Worm (Caenorhabditis elegans) whole organism, L4 larva: Measurements from ENCODE around the gene F42A10.6.

Experiments
- F37D6.2 ChIP-seq: sonication (generic microtip); optimal IDR thresholded peaks from 2 replicates; lab custom pipeline; 2016; ENCODE audit warnings: mild to moderate bottlenecking, missing genetic modification characterization, missing compliant biosample characterization
- F49E8.2 ChIP-seq: sonication (generic microtip); optimal IDR thresholded peaks from 2 replicates; lab custom pipeline; 2016; ENCODE audit warnings: missing compliant biosample characterization, mild to moderate bottlenecking, missing genetic modification characterization, borderline replicate concordance
- T20F7.1 ChIP-seq: fragments of 200-800 bp; sonication (Bioruptor generic); optimal IDR thresholded peaks from 2 replicates; lab custom pipeline; 2018; ENCODE audit warnings: mild to moderate bottlenecking, missing genetic modification characterization, missing compliant biosample characterization
- T26A8.4 ChIP-seq: fragments of 200-800 bp; sonication (Bioruptor generic); IDR thresholded peaks from 2 replicates; pipeline ENCODE4 v1.3.6; 2022; ENCODE audit warnings: missing genetic modification characterization, missing compliant biosample characterization
- Y48G9A.11 ChIP-seq: fragments of 200-800 bp; sonication (Bioruptor generic); IDR thresholded peaks from 2 replicates; pipeline ENCODE4 v1.3.6; 2022; ENCODE audit warnings: missing genetic modification reagents, missing genetic modification characterization, missing compliant biosample characterization
- aha-1 ChIP-seq: fragments of 150-350 bp; peaks from one replicate; lab custom pipeline; 2014; ENCODE audit warnings: missing biosample characterization, missing genetic modification characterization
- ceh-82 ChIP-seq: sonication (generic microtip); optimal IDR thresholded peaks from 2 replicates; lab custom pipeline; 2017; ENCODE audit warnings: missing biosample characterization, missing genetic modification characterization
- daf-16 ChIP-seq, 3 experiments: sonication (generic microtip); optimal IDR thresholded peaks; 2 replicates each; lab custom pipeline; 2016 to 2017; ENCODE audit warnings: missing genetic modification characterization in 3 of 3, missing genetic modification reagents in 3 of 3, mild to moderate bottlenecking in 2 of 3, missing compliant biosample characterization in 2 of 3, missing biosample characterization in 1 of 3, moderate library complexity in 1 of 3
- dmd-6 ChIP-seq: fragments of 200-800 bp; sonication (Bioruptor generic); IDR thresholded peaks from 2 replicates; pipeline ENCODE4 v1.3.6; 2022; ENCODE audit warnings: missing genetic modification reagents, missing genetic modification characterization, missing compliant biosample characterization
- dpl-1 ChIP-seq: fragments of 150-350 bp; optimal IDR thresholded peaks from 2 replicates; lab custom pipeline; 2014; ENCODE audit warnings: missing biosample characterization, missing genetic modification reagents, missing genetic modification characterization
- dve-1 ChIP-seq: sonication (generic microtip); optimal IDR thresholded peaks from 2 replicates; lab custom pipeline; 2017; ENCODE audit warnings: antibody characterized with exemption, mild to moderate bottlenecking, missing genetic modification characterization, missing compliant biosample characterization; ENCODE audit not compliant: insufficient read depth
- fos-1 ChIP-seq: fragments of 150-350 bp; optimal IDR thresholded peaks from 2 replicates; lab custom pipeline; 2014; ENCODE audit warnings: missing biosample characterization, missing genetic modification characterization
- hif-1 ChIP-seq, 2 experiments: sonication (generic microtip); optimal IDR thresholded peaks; 2 replicates each; lab custom pipeline; 2016 to 2017; ENCODE audit warnings: missing compliant biosample characterization in 2 of 2, missing genetic modification characterization in 2 of 2, missing genetic modification reagents in 2 of 2, missing genotype in 2 of 2, mild to moderate bottlenecking in 1 of 2
- hlh-30 ChIP-seq: sonication (generic microtip); optimal IDR thresholded peaks from 2 replicates; lab custom pipeline; 2017; ENCODE audit warnings: antibody characterized with exemption, mild to moderate bottlenecking, missing genetic modification characterization, missing compliant biosample characterization; ENCODE audit not compliant: insufficient read depth
- hmg-1.1 ChIP-seq: fragments of 200-800 bp; sonication (Bioruptor generic); IDR thresholded peaks from 2 replicates; pipeline ENCODE4 v1.3.6; 2022; ENCODE audit warnings: missing genetic modification reagents, missing genetic modification characterization, missing compliant biosample characterization
- lin-1 ChIP-seq: fragments of 200-800 bp; sonication (Bioruptor generic); IDR thresholded peaks from 2 replicates; pipeline ENCODE4 v1.3.6; 2022; ENCODE audit warnings: missing genetic modification reagents, missing genetic modification characterization, missing compliant biosample characterization
- lin-38 ChIP-seq: fragments of 200-800 bp; sonication (Bioruptor generic); IDR thresholded peaks from 2 replicates; pipeline ENCODE4 v1.3.6; 2022; ENCODE audit warnings: missing genetic modification reagents, missing genetic modification characterization, missing compliant biosample characterization
- lsy-2 ChIP-seq, 2 experiments: fragments of 150-350 bp in 1 of 2; sonication (generic microtip) in 1 of 2; optimal IDR thresholded peaks; 2 replicates each; lab custom pipeline; 2014 to 2017; ENCODE audit warnings: missing biosample characterization in 2 of 2, missing genetic modification characterization in 2 of 2
- mdl-1 ChIP-seq, 2 experiments: fragments of 150-350 bp in 1 of 2; sonication (generic microtip) in 1 of 2; optimal IDR thresholded peaks; 2 replicates each; lab custom pipeline; 2014 to 2017; ENCODE audit warnings: missing biosample characterization in 2 of 2, missing genetic modification characterization in 2 of 2
- mep-1 ChIP-seq: fragments of 150-350 bp; sonication (generic microtip); optimal IDR thresholded peaks from 3 replicates; lab custom pipeline; 2014; ENCODE audit warnings: missing biosample characterization, missing genetic modification characterization
- mes-2 ChIP-seq: sonication (generic microtip); optimal IDR thresholded peaks from 2 replicates; lab custom pipeline; 2016; ENCODE audit warnings: missing genotype, mild to moderate bottlenecking, missing genetic modification characterization, missing compliant biosample characterization; ENCODE audit not compliant: poor library complexity, severe bottlenecking
- mxl-3 ChIP-seq: fragments of 200-800 bp; sonication (Bioruptor generic); optimal IDR thresholded peaks from 2 replicates; lab custom pipeline; 2018; ENCODE audit warnings: mild to moderate bottlenecking, missing genetic modification characterization, missing compliant biosample characterization
- nhr-102 ChIP-seq: sonication (generic microtip); optimal IDR thresholded peaks from 2 replicates; lab custom pipeline; 2016; ENCODE audit warnings: mild to moderate bottlenecking, missing genetic modification characterization, moderate library complexity, missing compliant biosample characterization
- nhr-11 ChIP-seq: fragments of 150-350 bp; optimal IDR thresholded peaks from 2 replicates; lab custom pipeline; 2014; ENCODE audit warnings: missing biosample characterization, missing genetic modification characterization
- nhr-28 ChIP-seq: fragments of 150-350 bp; optimal IDR thresholded peaks from 2 replicates; lab custom pipeline; 2014; ENCODE audit warnings: missing biosample characterization, missing genetic modification characterization
- nhr-48 ChIP-seq: sonication (generic microtip); optimal IDR thresholded peaks from 2 replicates; lab custom pipeline; 2016; ENCODE audit warnings: mild to moderate bottlenecking, missing genetic modification characterization, missing compliant biosample characterization
- nhr-6 ChIP-seq: fragments of 150-350 bp; optimal IDR thresholded peaks from 2 replicates; lab custom pipeline; 2014; ENCODE audit warnings: missing biosample characterization, missing genetic modification characterization
- pqm-1 ChIP-seq: sonication (generic microtip); optimal IDR thresholded peaks from 2 replicates; lab custom pipeline; 2017; ENCODE audit warnings: missing biosample characterization, missing genetic modification characterization
- rbr-2 ChIP-seq: sonication (generic microtip); optimal IDR thresholded peaks from 2 replicates; lab custom pipeline; 2016; ENCODE audit warnings: missing genotype, missing genetic modification characterization, missing compliant biosample characterization
- sdz-12 ChIP-seq: fragments of 200-800 bp; sonication (Bioruptor generic); optimal IDR thresholded peaks from 2 replicates; lab custom pipeline; 2018; ENCODE audit warnings: mild to moderate bottlenecking, missing genetic modification characterization, missing compliant biosample characterization
- unc-130 ChIP-seq: sonication (generic microtip); optimal IDR thresholded peaks from 2 replicates; lab custom pipeline; 2016; ENCODE audit warnings: missing genetic modification reagents, missing genetic modification characterization, missing compliant biosample characterization
- unc-62 ChIP-seq, 3 experiments: fragments of 150-350 bp in 1 of 3; sonication (generic microtip); optimal IDR thresholded peaks in 2 of 3; peaks in 1 of 3; 1 replicate in 1 of 3; 2 replicates in 2 of 3; lab custom pipeline; 2014 to 2017; ENCODE audit warnings: missing biosample characterization in 3 of 3, missing genetic modification characterization in 3 of 3, missing genetic modification reagents in 3 of 3, missing genotype in 1 of 3
- zip-11 ChIP-seq: fragments of 200-800 bp; sonication (Bioruptor generic); IDR thresholded peaks from 2 replicates; pipeline ENCODE4 v1.3.6; 2022; ENCODE audit warnings: missing genetic modification characterization, missing compliant biosample characterization
- ztf-7 ChIP-seq: fragments of 150-350 bp; optimal IDR thresholded peaks from 2 replicates; lab custom pipeline; 2014; ENCODE audit warnings: missing biosample characterization, missing genetic modification characterization

Gene F42A10.6

DNA sequence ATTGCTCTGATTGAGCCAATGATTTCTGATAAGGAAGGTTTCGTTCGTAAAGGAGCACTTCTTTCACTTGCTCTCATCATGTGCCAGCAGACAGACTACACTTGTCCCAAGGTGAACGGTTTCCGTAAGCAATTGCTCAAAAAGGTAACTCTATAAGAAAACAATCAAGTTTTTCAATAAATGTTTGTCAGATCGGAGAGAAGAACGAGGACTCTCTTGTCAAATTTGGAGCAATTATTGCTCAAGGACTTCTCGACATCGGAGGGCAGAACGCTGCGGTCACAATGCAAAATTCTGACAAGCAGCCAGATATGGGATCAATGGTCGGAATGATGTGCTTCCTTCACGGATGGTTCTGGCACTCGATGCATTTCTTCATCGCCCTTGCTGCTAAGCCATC, 24.7 kb upstream of the F42A10.6 start:
- TF ChIP-seq ztf-7 (tag; lab: Kevin White, UChicago) (no peak), unc-62 (GFP tag; optimal IDR thresholded peaks at IDR 0.05 in 1 of 2; lab: Kevin White, UChicago) (peak in 1 of 2 experiments; percentile 97), unc-62 (tag; optimal IDR thresholded peaks at IDR 0.05; lab: Kevin White, UChicago) (no peak)

DNA sequence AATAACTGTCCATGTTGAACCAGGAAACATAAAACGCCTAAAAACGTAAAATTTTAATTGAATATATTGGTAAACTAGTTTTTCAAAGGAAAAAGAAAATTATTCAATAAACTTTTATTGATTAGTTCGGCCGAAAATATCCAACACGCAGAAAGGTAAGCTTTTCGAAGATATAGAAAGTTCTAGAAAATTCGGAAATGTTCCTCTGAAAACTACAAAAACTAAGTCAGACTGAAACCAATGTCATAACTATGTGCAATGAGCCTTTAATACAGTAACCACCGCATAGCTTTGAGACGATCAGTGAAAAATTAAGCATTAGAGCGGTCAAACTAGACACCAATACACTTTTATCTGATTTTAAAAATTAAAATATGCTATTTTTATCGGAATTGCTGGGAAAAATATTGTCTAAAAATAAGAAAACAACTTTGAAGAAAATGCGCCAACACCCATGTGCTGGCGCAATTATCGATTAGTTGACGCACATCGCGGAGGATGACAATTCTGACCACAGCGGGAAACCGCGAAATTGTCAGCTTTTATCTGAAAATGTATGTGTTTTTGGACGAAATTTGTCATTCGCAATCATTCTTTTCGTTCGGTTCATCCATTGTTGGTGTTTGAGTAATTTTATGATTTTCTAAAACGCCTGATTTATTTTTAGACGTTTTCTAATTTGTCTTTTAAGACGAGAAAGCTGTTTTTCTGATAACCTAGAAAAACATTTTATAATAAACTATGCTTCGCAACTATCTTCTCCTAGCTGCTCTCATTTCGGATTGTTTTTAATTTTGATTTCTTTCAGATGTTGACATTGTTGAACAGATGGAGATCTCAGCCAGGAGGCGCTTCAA, 21.9 kb upstream of the F42A10.6 start, which contains the start of the genes C23G10.7 and rpn-2:
C23G10.7 (minus strand) TSS at position 37 of the 857 bp plus-strand sequence.
rpn-2 (plus strand) TSS at position 807 of the 857 bp plus-strand sequence.
- TF ChIP-seq hlh-30 (peak; percentile 40), sdz-12 (GFP tag; lab: Kevin White, UChicago) (no peak), mep-1 (peak; percentile 64), nhr-28 (tag; lab: Kevin White, UChicago) (peak; percentile 35), nhr-6 (tag; lab: Kevin White, UChicago) (peak; percentile 66), lin-1 (GFP tag; lab: Robert Waterston, UW) (no peak), ztf-7 (tag; lab: Kevin White, UChicago) (peak; percentile 41), nhr-102 (tag; lab: Kevin White, UChicago) (peak; percentile 55), lin-38 (peak; percentile 77), mes-2 (tag; lab: Kevin White, UChicago) (peak; percentile 64), rbr-2 (tag; lab: Kevin White, UChicago) (peak; percentile 65), hmg-1.1 (peak; percentile 53; the same call in 1 of the 2 replicates), nhr-48 (tag; lab: Kevin White, UChicago) (peak; percentile 1), T26A8.4 (GFP tag; lab: Robert Waterston, UW) (peak; percentile 70), aha-1 (no peak), daf-16 (GFP tag; optimal IDR thresholded peaks at IDR 0.05; lab: Kevin White, UChicago) (peak in 1 of 2 experiments; percentile 52), daf-16 (tag; optimal IDR thresholded peaks at IDR 0.05; lab: Kevin White, UChicago) (peak; percentile 65), unc-130 (peak; percentile 49), ceh-82 (tag; lab: Kevin White, UChicago) (no peak), F37D6.2 (tag; lab: Kevin White, UChicago) (peak; percentile 10), dpl-1 (peak; percentile 75), F49E8.2 (tag; lab: Kevin White, UChicago) (peak; percentile 71), mxl-3 (no peak), unc-62 (GFP tag; optimal IDR thresholded peaks at IDR 0.05 in 1 of 2; lab: Kevin White, UChicago) (no peak), unc-62 (tag; optimal IDR thresholded peaks at IDR 0.05; lab: Kevin White, UChicago) (no peak), nhr-11 (tag; lab: Kevin White, UChicago) (peak; percentile 48), lsy-2 (tag; optimal IDR thresholded peaks at IDR 0.05; lab: Kevin White, UChicago) (peak in 1 of 2 experiments; percentile 80), hif-1 (tag; optimal IDR thresholded peaks at IDR 0.05; lab: Kevin White, UChicago) (peak in 1 of 2 experiments; percentile 28), T20F7.1 (no peak), dve-1 (tag; lab: Kevin White, UChicago) (peak; percentile 69), Y48G9A.11 (GFP tag; lab: Robert Waterston, UW) (peak; percentile 60; the same call in 1 of the 2 replicates), dmd-6 (peak; percentile 31; the same call in 1 of the 2 replicates), zip-11 (GFP tag; lab: Robert Waterston, UW) (no peak), fos-1 (tag; lab: Kevin White, UChicago) (no peak), pqm-1 (tag; lab: Kevin White, UChicago) (no peak)

- TF ChIP-seq Y48G9A.11 (GFP tag; lab: Robert Waterston, UW) (0 out of 2 replicates have a peak, but pooled peaks have one; percentile 29), F49E8.2 (tag; lab: Kevin White, UChicago) (peak; percentile 70), lin-38 (peak; percentile 51), mdl-1 (tag; optimal IDR thresholded peaks at IDR 0.05; lab: Kevin White, UChicago) (no peak)
These were observed 19.1 kb upstream of the F42A10.6 start for ce11 chrIII:6195718-6196117.
